Worm (Caenorhabditis elegans): ENCODE results near the gene ent-2.
A peak's percentile ranks its signal among the peaks of the same experiment; 100 is the strongest.

ent-2 gene

DNA sequence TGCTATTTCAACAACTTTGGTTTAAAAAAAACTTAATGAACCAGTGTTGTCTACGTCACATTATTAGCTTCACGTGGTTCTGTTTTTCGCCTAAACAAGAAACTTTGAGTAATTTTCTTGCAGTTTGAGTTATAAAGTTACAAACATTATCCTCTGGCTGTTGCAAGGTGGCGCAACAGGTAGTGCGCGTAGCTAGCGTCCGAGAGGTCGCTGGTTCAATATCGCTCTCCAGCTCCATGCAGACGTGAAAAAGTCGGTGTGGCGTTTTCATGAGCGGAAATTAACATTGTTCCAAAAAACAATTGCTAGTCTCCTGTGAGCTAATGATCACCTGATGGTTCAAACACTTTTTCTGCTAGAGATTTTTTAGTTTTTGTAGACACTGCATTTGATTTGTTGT is 18.4 kb downstream of the ent-2 start (continued):
- TF ChIP-seq nhr-12 (tag; optimal IDR thresholded peaks at IDR 0.05) (no peak), lir-3 (tag; optimal IDR thresholded peaks at IDR 0.05; ENCODE audit: poor library complexity) (peak; percentile 1), fos-1 (tag; optimal IDR thresholded peaks at IDR 0.05) (no peak), lin-15B (tag; optimal IDR thresholded peaks at IDR 0.05) (no peak), elt-3 (tag; optimal IDR thresholded peaks at IDR 0.05) (no peak)

DNA sequence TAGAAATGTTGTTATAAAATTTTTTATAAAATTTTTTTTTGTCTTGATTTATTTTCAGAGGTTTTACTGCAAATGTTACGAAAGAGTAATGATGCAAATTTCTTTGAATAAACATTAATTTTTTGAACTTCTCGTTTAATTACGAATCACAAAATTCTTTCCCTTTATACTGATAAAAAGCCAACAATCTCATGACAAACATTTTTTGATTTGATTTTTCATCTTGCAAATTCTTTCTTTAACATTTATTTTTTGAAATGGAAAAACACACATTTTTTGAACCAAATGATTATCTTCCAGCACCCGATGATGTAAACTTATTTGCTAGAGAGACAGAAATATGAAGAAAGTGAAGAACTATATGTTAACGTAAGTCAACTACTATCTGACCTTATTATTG is 19.3 kb downstream of the ent-2 start, which contains the start of gene K09E9.1:
K09E9.1 (plus strand) TSS at position 301 of the 400 bp plus-strand sequence.
- TF ChIP-seq elt-3 (tag; optimal IDR thresholded peaks at IDR 0.05) = no peak
- no peak for TF ChIP-seq ceh-8 (GFP tag; optimal IDR thresholded peaks at IDR 0.05)
- no peak for TF ChIP-seq fos-1 (tag; optimal IDR thresholded peaks at IDR 0.05)
- TF ChIP-seq fkh-8 (tag; optimal IDR thresholded peaks at IDR 0.05) = no peak
- TF ChIP-seq zip-4 (GFP tag; optimal IDR thresholded peaks at IDR 0.05) = no peak
- no peak for TF ChIP-seq C34B4.2 (tag; optimal IDR thresholded peaks at IDR 0.05)
- no peak for TF ChIP-seq dsc-1 (tag; optimal IDR thresholded peaks at IDR 0.05)
- no peak for TF ChIP-seq efl-3 (GFP tag; optimal IDR thresholded peaks at IDR 0.05)
- no peak for TF ChIP-seq vab-15 (tag; optimal IDR thresholded peaks at IDR 0.05)
- no peak for TF ChIP-seq sptf-1 (tag; optimal IDR thresholded peaks at IDR 0.05)
- TF ChIP-seq C04F5.9 (tag; optimal IDR thresholded peaks at IDR 0.05) = no peak
- TF ChIP-seq C16A3.4 (tag; optimal IDR thresholded peaks at IDR 0.05) = no peak
- TF ChIP-seq jun-1 (tag; optimal IDR thresholded peaks at IDR 0.05) = no peak
- no peak for TF ChIP-seq fkh-10 (GFP tag; optimal IDR thresholded peaks at IDR 0.05)
- no peak for TF ChIP-seq ets-5 (GFP tag; IDR thresholded peaks at IDR 0.05)
- no peak for TF ChIP-seq lin-13 (GFP tag; optimal IDR thresholded peaks at IDR 0.05)
- no peak for TF ChIP-seq ceh-82 (tag; optimal IDR thresholded peaks at IDR 0.05)
- TF ChIP-seq xbp-1 (tag; optimal IDR thresholded peaks at IDR 0.05) = no peak
- no peak for TF ChIP-seq pag-3 (tag; optimal IDR thresholded peaks at IDR 0.05; ENCODE audit: borderline replicate concordance, insufficient read depth)
- TF ChIP-seq lsy-2 (tag; optimal IDR thresholded peaks at IDR 0.05) = no peak

DNA sequence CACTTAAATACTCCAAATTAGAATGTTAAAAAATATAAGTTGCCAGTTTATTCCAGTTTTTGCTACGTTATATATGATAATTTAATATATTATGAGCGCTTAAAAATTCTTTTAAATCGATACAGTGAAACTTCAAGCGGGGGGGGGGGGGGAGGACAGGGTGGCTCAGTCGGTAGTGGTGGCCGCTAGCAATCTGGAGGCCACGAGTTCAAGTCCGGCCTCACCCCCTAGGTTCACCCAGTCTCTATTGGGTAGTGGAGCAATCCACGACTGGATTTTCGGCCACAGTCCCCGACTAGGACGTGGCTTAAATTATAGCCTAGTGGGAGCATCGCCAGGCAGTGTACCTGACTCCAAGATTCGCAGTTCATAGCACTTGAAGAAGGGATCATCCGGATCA is 20.1 kb downstream of the ent-2 start:
- no peak for TF ChIP-seq fos-1 (tag; optimal IDR thresholded peaks at IDR 0.05)
- no peak for TF ChIP-seq nhr-85 (tag)
- no peak for TF ChIP-seq nhr-76 (tag; optimal IDR thresholded peaks at IDR 0.05)
- no peak for TF ChIP-seq lin-15B (tag; optimal IDR thresholded peaks at IDR 0.05)
- TF ChIP-seq aly-2 (tag; optimal IDR thresholded peaks at IDR 0.05) = no peak
- no peak for TF ChIP-seq nhr-28 (tag; optimal IDR thresholded peaks at IDR 0.05)
- TF ChIP-seq C04F5.9 (tag; optimal IDR thresholded peaks at IDR 0.05) = no peak
- no peak for TF ChIP-seq fkh-8 (tag; optimal IDR thresholded peaks at IDR 0.05)
- no peak for TF ChIP-seq pax-3 (tag; optimal IDR thresholded peaks at IDR 0.05)
- no peak for TF ChIP-seq xbp-1 (tag; optimal IDR thresholded peaks at IDR 0.05)
- TF ChIP-seq zip-4 (GFP tag; optimal IDR thresholded peaks at IDR 0.05) = no peak
- TF ChIP-seq skn-1 (tag; optimal IDR thresholded peaks at IDR 0.05) = no peak
- no peak for TF ChIP-seq lin-13 (GFP tag; optimal IDR thresholded peaks at IDR 0.05)
- TF ChIP-seq sup-37 (GFP tag; optimal IDR thresholded peaks at IDR 0.05) = no peak

- TF ChIP-seq fkh-8 (tag; optimal IDR thresholded peaks at IDR 0.05) (peak; percentile 24), efl-1 (optimal IDR thresholded peaks at IDR 0.05) (no peak), efl-1 (GFP tag; optimal IDR thresholded peaks at IDR 0.05 in 1 of 2) (peak in 1 of 2 experiments; percentile 79), C04F5.9 (tag; optimal IDR thresholded peaks at IDR 0.05) (no peak), nhr-11 (tag; optimal IDR thresholded peaks at IDR 0.05) (no peak), nhr-71 (tag; optimal IDR thresholded peaks at IDR 0.05) (peak; percentile 19), tlp-1 (tag; optimal IDR thresholded peaks at IDR 0.05) (no peak), elt-2 (tag; optimal IDR thresholded peaks at IDR 0.05) (peak; percentile 25), lin-14 (GFP tag; optimal IDR thresholded peaks at IDR 0.05) (peak; percentile 45), unc-130 (tag; optimal IDR thresholded peaks at IDR 0.05) (no peak), dpl-1 (GFP tag; optimal IDR thresholded peaks at IDR 0.05) (no peak), F16B12.6 (tag; optimal IDR thresholded peaks at IDR 0.05) (no peak)
Observed at ce11 chrX:15622041-15622440, 21.2 kb downstream of the ent-2 start.

All from whole organism, L1 larva.